Fruit fly (Drosophila melanogaster): ENCODE measurements around the gene CG17211.
A peak's percentile ranks its signal among the peaks of the same experiment; 100 is the strongest.

CG17211 gene

dm6 chr2L:12103231-12104210 is 10.6 kb upstream of the CG17211 start, which contains the start of the genes Patsas and ThrRS (continued):
- TF ChIP-seq Mes4 (GFP tag; optimal IDR thresholded peaks at IDR 0.05) (peak; percentile 52), p53 (GFP tag; optimal IDR thresholded peaks at IDR 0.05) (peak; percentile 42), Mad (GFP tag; optimal IDR thresholded peaks at IDR 0.05) (peak; percentile 54), CG12071 (GFP tag; optimal IDR thresholded peaks at IDR 0.05) (peak; percentile 24), CG7372 (GFP tag; IDR thresholded peaks at IDR 0.05) (peak; percentile 82), CG31388 (GFP tag; optimal IDR thresholded peaks at IDR 0.05) (peak; percentile 69), Fer2 (tag; optimal IDR thresholded peaks at IDR 0.05) (peak; percentile 84), gsb (GFP tag; IDR thresholded peaks at IDR 0.05) (peak; percentile 69), CG18599 (GFP tag; optimal IDR thresholded peaks at IDR 0.05) (peak; percentile 91), MBD-R2 (GFP tag; IDR thresholded peaks at IDR 0.05) (peak; percentile 34; the same call in 1 of the 2 replicates), tgo (GFP tag; IDR thresholded peaks at IDR 0.05) (peak; percentile 88), NK7.1 (GFP tag; optimal IDR thresholded peaks at IDR 0.05) (peak; percentile 48), seq (GFP tag; IDR thresholded peaks at IDR 0.05) (peak; percentile 82), hb (GFP tag; IDR thresholded peaks at IDR 0.05; ENCODE audit: partially characterized antibody) (no peak), sqz (GFP tag; optimal IDR thresholded peaks at IDR 0.05) (peak; percentile 65), CrebB (tag; optimal IDR thresholded peaks at IDR 0.05) (peak; percentile 43), D (optimal IDR thresholded peaks at IDR 0.05) (no peak), D (GFP tag; optimal IDR thresholded peaks at IDR 0.05) (peak; percentile 77), CG4730 (GFP tag; IDR thresholded peaks at IDR 0.05) (peak; percentile 81), Lhr (GFP tag; optimal IDR thresholded peaks at IDR 0.05) (peak; percentile 49), CG12236 (GFP tag; optimal IDR thresholded peaks at IDR 0.05) (no peak), kay (GFP tag; optimal IDR thresholded peaks at IDR 0.05) (peak; percentile 69), usp (GFP tag; optimal IDR thresholded peaks at IDR 0.05) (no peak), Oli (tag; optimal IDR thresholded peaks at IDR 0.05) (peak; percentile 87), CG6813 (GFP tag; optimal IDR thresholded peaks at IDR 0.05) (peak; percentile 62), CG17186 (GFP tag; optimal IDR thresholded peaks at IDR 0.05) (no peak), CG2120 (GFP tag; optimal IDR thresholded peaks at IDR 0.05) (peak; percentile 91), CG8924 (tag; optimal IDR thresholded peaks at IDR 0.05) (peak; percentile 86), CG1603 (tag; optimal IDR thresholded peaks at IDR 0.05) (peak; percentile 65), jigr1 (GFP tag; IDR thresholded peaks at IDR 0.05) (peak; percentile 80), HLHmδ (GFP tag; optimal IDR thresholded peaks at IDR 0.05) (no peak), unpg (GFP tag; optimal IDR thresholded peaks at IDR 0.05) (peak; percentile 91), CG16779 (GFP tag; IDR thresholded peaks at IDR 0.05) (no peak), Dek (tag; optimal IDR thresholded peaks at IDR 0.05) (peak; percentile 92), CG3995 (GFP tag; optimal IDR thresholded peaks at IDR 0.05) (peak; percentile 27), CG1647 (GFP tag; optimal IDR thresholded peaks at IDR 0.05) (peak; percentile 46), Blimp-1 (GFP tag; optimal IDR thresholded peaks at IDR 0.05) (peak; percentile 84), dati (GFP tag; IDR thresholded peaks at IDR 0.05) (no peak), pb (GFP tag; optimal IDR thresholded peaks at IDR 0.05) (peak; percentile 47), cato (GFP tag; optimal IDR thresholded peaks at IDR 0.05; ENCODE audit: borderline replicate concordance) (peak; percentile 83), CG8765 (GFP tag; IDR thresholded peaks at IDR 0.05) (no peak), CG14710 (tag; optimal IDR thresholded peaks at IDR 0.05) (peak; percentile 92), CG43689 (GFP tag; IDR thresholded peaks at IDR 0.05) (peak; percentile 68), CG4282 (GFP tag; optimal IDR thresholded peaks at IDR 0.05) (peak; percentile 19), her (GFP tag; optimal IDR thresholded peaks at IDR 0.05) (peak; percentile 7), ranshi (GFP tag; IDR thresholded peaks at IDR 0.05) (peak; percentile 86), CG15011 (GFP tag; optimal IDR thresholded peaks at IDR 0.05) (no peak), CG16815 (GFP tag; optimal IDR thresholded peaks at IDR 0.05) (peak; percentile 87), toy (GFP tag; IDR thresholded peaks at IDR 0.05) (no peak)

Data from whole organism, embryonic.